Worm (Caenorhabditis elegans) whole organism, mixed stage, embryonic: ENCODE results near the gene srh-55.
A peak's percentile ranks its signal among the peaks of the same experiment; 100 is the strongest.

Experiments used
- M03D4.4 ChIP-seq: sonication (generic microtip); optimal IDR thresholded peaks from 2 replicates; lab custom pipeline; 2017; ENCODE audit warnings: mild to moderate bottlenecking, missing genetic modification characterization, missing compliant biosample characterization
- bed-3 ChIP-seq: fragments of 200-800 bp; sonication (Bioruptor generic); optimal IDR thresholded peaks from 3 replicates; lab custom pipeline; 2018; ENCODE audit warnings: mild to moderate bottlenecking, missing genetic modification characterization, moderate library complexity, missing compliant biosample characterization
- blmp-1 ChIP-seq: fragments of 150-350 bp; optimal IDR thresholded peaks from 2 replicates; lab custom pipeline; 2014; ENCODE audit warnings: missing biosample characterization, missing genetic modification characterization
- ceh-39 ChIP-seq: fragments of 150-350 bp; optimal IDR thresholded peaks from 2 replicates; lab custom pipeline; 2014; ENCODE audit warnings: missing biosample characterization, missing genetic modification characterization
- ceh-83 ChIP-seq: fragments of 200-800 bp; sonication (Bioruptor generic); optimal IDR thresholded peaks from 2 replicates; lab custom pipeline; 2018; ENCODE audit warnings: mild to moderate bottlenecking, missing genetic modification characterization, missing compliant biosample characterization
- ces-1 ChIP-seq: fragments of 150-350 bp; optimal IDR thresholded peaks from 2 replicates; lab custom pipeline; 2014; ENCODE audit warnings: missing biosample characterization, missing genetic modification reagents, missing genetic modification characterization
- cnd-1 ChIP-seq: fragments of 200-800 bp; sonication (Bioruptor generic); optimal IDR thresholded peaks from 2 replicates; lab custom pipeline; 2018; ENCODE audit warnings: mild to moderate bottlenecking, missing genetic modification characterization, missing compliant biosample characterization
- drap-1 ChIP-seq: fragments of 200-800 bp; sonication (Bioruptor generic); optimal IDR thresholded peaks from 3 replicates; lab custom pipeline; 2018; ENCODE audit warnings: mild to moderate bottlenecking, missing genetic modification characterization, missing compliant biosample characterization
- elt-1 ChIP-seq: sonication (generic microtip); optimal IDR thresholded peaks from 2 replicates; lab custom pipeline; 2017; ENCODE audit warnings: missing genetic modification characterization, mild to moderate bottlenecking, missing compliant biosample characterization, antibody characterized with exemption, moderate library complexity, borderline replicate concordance; ENCODE audit not compliant: insufficient read depth
- elt-3 ChIP-seq: fragments of 150-350 bp; optimal IDR thresholded peaks from 2 replicates; lab custom pipeline; 2014; ENCODE audit warnings: missing biosample characterization, missing genetic modification characterization
- ham-2 ChIP-seq: fragments of 200-800 bp; sonication (Bioruptor generic); optimal IDR thresholded peaks from 2 replicates; lab custom pipeline; 2018; ENCODE audit warnings: mild to moderate bottlenecking, missing genetic modification characterization, missing compliant biosample characterization
- hlh-1 ChIP-seq: fragments of 150-350 bp; optimal IDR thresholded peaks from 2 replicates; lab custom pipeline; 2014; ENCODE audit warnings: missing biosample characterization, missing genetic modification reagents, missing genetic modification characterization
- lin-13 ChIP-seq: fragments of 150-350 bp; optimal IDR thresholded peaks from 2 replicates; lab custom pipeline; 2014; ENCODE audit warnings: missing biosample characterization, missing genetic modification characterization
- lin-32 ChIP-seq: fragments of 200-800 bp; sonication (Bioruptor generic); optimal IDR thresholded peaks from 2 replicates; lab custom pipeline; 2018; ENCODE audit warnings: mild to moderate bottlenecking, missing genetic modification characterization, missing compliant biosample characterization
- lsy-2 ChIP-seq: fragments of 150-350 bp; optimal IDR thresholded peaks from 2 replicates; lab custom pipeline; 2014; ENCODE audit warnings: missing biosample characterization, missing genetic modification characterization
- mab-5 ChIP-seq: fragments of 150-350 bp; optimal IDR thresholded peaks from 2 replicates; lab custom pipeline; 2014; ENCODE audit warnings: missing biosample characterization, missing genetic modification characterization
- mep-1 ChIP-seq: fragments of 150-350 bp; optimal IDR thresholded peaks from 2 replicates; lab custom pipeline; 2017; ENCODE audit warnings: missing biosample characterization, missing genetic modification reagents, missing genetic modification characterization, inconsistent platforms
- mls-2 ChIP-seq: sonication (generic microtip); optimal IDR thresholded peaks from 2 replicates; lab custom pipeline; 2016; ENCODE audit warnings: mild to moderate bottlenecking, missing genetic modification characterization, moderate library complexity, missing compliant biosample characterization
- nhr-12 ChIP-seq: fragments of 150-350 bp; optimal IDR thresholded peaks from 2 replicates; lab custom pipeline; 2014; ENCODE audit warnings: missing biosample characterization, missing genetic modification characterization
- nhr-2 ChIP-seq: fragments of 150-350 bp; optimal IDR thresholded peaks from 2 replicates; lab custom pipeline; 2014; ENCODE audit warnings: missing biosample characterization, missing genetic modification characterization
- nhr-28 ChIP-seq: fragments of 150-350 bp; optimal IDR thresholded peaks from 2 replicates; lab custom pipeline; 2014; ENCODE audit warnings: missing biosample characterization, missing genetic modification characterization
- pha-4 ChIP-seq: fragments of 150-350 bp; optimal IDR thresholded peaks from 2 replicates; lab custom pipeline; 2018; ENCODE audit warnings: missing biosample characterization, missing genetic modification reagents, missing genetic modification characterization
- snpc-4 ChIP-seq: fragments of 150-350 bp; optimal IDR thresholded peaks from 2 replicates; lab custom pipeline; 2014; ENCODE audit warnings: missing biosample characterization, missing genetic modification characterization
- sptf-1 ChIP-seq: sonication (generic microtip); optimal IDR thresholded peaks from 2 replicates; lab custom pipeline; 2017; ENCODE audit warnings: mild to moderate bottlenecking, missing genetic modification characterization, moderate library complexity, missing compliant biosample characterization
- tbx-8 ChIP-seq: fragments of 200-800 bp; sonication (Bioruptor generic); optimal IDR thresholded peaks from 2 replicates; lab custom pipeline; 2018; ENCODE audit warnings: mild to moderate bottlenecking, missing genetic modification characterization, moderate library complexity, missing compliant biosample characterization
- unc-120 ChIP-seq: sonication (generic microtip); optimal IDR thresholded peaks from 2 replicates; lab custom pipeline; 2017; ENCODE audit warnings: missing genetic modification characterization, missing compliant biosample characterization; ENCODE audit not compliant: poor library complexity, severe bottlenecking
- unc-39 ChIP-seq: fragments of 150-350 bp; optimal IDR thresholded peaks from 2 replicates; lab custom pipeline; 2014; ENCODE audit warnings: missing biosample characterization, missing genetic modification characterization
- unc-62 ChIP-seq: fragments of 150-350 bp; optimal IDR thresholded peaks from 2 replicates; lab custom pipeline; 2014; ENCODE audit warnings: missing biosample characterization, missing genetic modification reagents, missing genetic modification characterization
- zip-8 ChIP-seq: fragments of 150-350 bp; optimal IDR thresholded peaks from 2 replicates; lab custom pipeline; 2014; ENCODE audit warnings: missing biosample characterization, missing genetic modification characterization
- ztf-11 ChIP-seq: fragments of 150-350 bp; optimal IDR thresholded peaks from 2 replicates; lab custom pipeline; 2014; ENCODE audit warnings: missing biosample characterization, missing genetic modification characterization

Gene srh-55

ce11 chrV:15140247-15140646 is 13.1 kb upstream of the srh-55 start, which contains the start of gene K08F9.3:
TSS of gene K08F9.3 (plus strand) at chrV:15140547.
- TF ChIP-seq unc-62 (GFP tag; lab: Kevin White, UChicago) = no peak
- TF ChIP-seq lsy-2 (tag; lab: Kevin White, UChicago) = no peak
- no peak for TF ChIP-seq nhr-2
- no peak for TF ChIP-seq ham-2 (GFP tag; lab: Kevin White, UChicago)
- TF ChIP-seq elt-3 (tag; lab: Kevin White, UChicago) = no peak
- no peak for TF ChIP-seq ces-1 (GFP tag; lab: Kevin White, UChicago)
- no peak for TF ChIP-seq unc-120 (tag; lab: Kevin White, UChicago)
- no peak for TF ChIP-seq elt-1 (tag; lab: Kevin White, UChicago)

ce11 chrV:15143285-15143684 is 10.1 kb upstream of the srh-55 start, which contains the start of gene K08F9.1:
TSS of gene K08F9.1 (minus strand) at chrV:15143385.
- TF ChIP-seq nhr-12 (tag; lab: Kevin White, UChicago) (no peak), drap-1 (GFP tag; lab: Kevin White, UChicago) (no peak), unc-39 (tag; lab: Kevin White, UChicago) (no peak), tbx-8 (GFP tag; lab: Kevin White, UChicago) (no peak), snpc-4 (tag; lab: Kevin White, UChicago) (no peak), cnd-1 (tag; lab: Kevin White, UChicago) (no peak), blmp-1 (tag; lab: Kevin White, UChicago) (no peak), zip-8 (tag; lab: Kevin White, UChicago) (no peak), elt-3 (tag; lab: Kevin White, UChicago) (no peak), ztf-11 (tag; lab: Kevin White, UChicago) (no peak), ceh-39 (tag; lab: Kevin White, UChicago) (no peak), nhr-28 (tag; lab: Kevin White, UChicago) (no peak), hlh-1 (no peak), unc-62 (GFP tag; lab: Kevin White, UChicago) (no peak), mls-2 (tag; lab: Kevin White, UChicago) (no peak), M03D4.4 (tag; lab: Kevin White, UChicago) (no peak), ceh-83 (GFP tag; lab: Kevin White, UChicago) (no peak)

- peak; percentile 2 for TF ChIP-seq hlh-1
- peak; percentile 98 for TF ChIP-seq blmp-1 (tag; lab: Kevin White, UChicago)
- TF ChIP-seq lin-32 (GFP tag; lab: Kevin White, UChicago) = no peak
- TF ChIP-seq nhr-12 (tag; lab: Kevin White, UChicago) = no peak
- peak; percentile 63 for TF ChIP-seq mep-1 (tag; lab: Kevin White, UChicago)
- peak; percentile 55 for TF ChIP-seq lsy-2 (tag; lab: Kevin White, UChicago)
- TF ChIP-seq drap-1 (GFP tag; lab: Kevin White, UChicago) = no peak
- TF ChIP-seq pha-4 (tag; lab: Kevin White, UChicago) = peak; percentile 73
- peak; percentile 59 for TF ChIP-seq ces-1 (GFP tag; lab: Kevin White, UChicago)
- TF ChIP-seq, all 35 proteins: peak for 6
Observed at ce11 chrV:15143798-15144197, 9.6 kb upstream of the srh-55 start, which contains the start of gene K08F9.4. TSS of gene K08F9.4 (plus strand) at chrV:15144019.

- TF ChIP-seq lin-13 (tag; lab: Kevin White, UChicago) (no peak), ceh-83 (GFP tag; lab: Kevin White, UChicago) (no peak), sptf-1 (tag; lab: Kevin White, UChicago) (no peak), elt-1 (tag; lab: Kevin White, UChicago) (no peak), lsy-2 (tag; lab: Kevin White, UChicago) (no peak), nhr-12 (tag; lab: Kevin White, UChicago) (no peak), cnd-1 (tag; lab: Kevin White, UChicago) (no peak), mab-5 (tag; lab: Kevin White, UChicago) (no peak), hlh-1 (no peak), snpc-4 (tag; lab: Kevin White, UChicago) (no peak), lin-32 (GFP tag; lab: Kevin White, UChicago) (no peak), ztf-11 (tag; lab: Kevin White, UChicago) (no peak), ceh-39 (tag; lab: Kevin White, UChicago) (no peak), nhr-2 (no peak)
Observed at ce11 chrV:15147776-15148175, 5.6 kb upstream of the srh-55 start, which contains the start of gene T09F5.20. TSS of gene T09F5.20 (minus strand) at chrV:15147876.

ce11 chrV:15148800-15149199 is 4.6 kb upstream of the srh-55 start, which contains the start of gene T09F5.1:
TSS of gene T09F5.1 (plus strand) at chrV:15149100.
- TF ChIP-seq bed-3 (GFP tag; lab: Kevin White, UChicago) (no peak), ceh-83 (GFP tag; lab: Kevin White, UChicago) (no peak), elt-1 (tag; lab: Kevin White, UChicago) (peak; percentile 60)
